Fruit fly (Drosophila melanogaster): ENCODE results near the gene cad.

The cad gene

DNA sequence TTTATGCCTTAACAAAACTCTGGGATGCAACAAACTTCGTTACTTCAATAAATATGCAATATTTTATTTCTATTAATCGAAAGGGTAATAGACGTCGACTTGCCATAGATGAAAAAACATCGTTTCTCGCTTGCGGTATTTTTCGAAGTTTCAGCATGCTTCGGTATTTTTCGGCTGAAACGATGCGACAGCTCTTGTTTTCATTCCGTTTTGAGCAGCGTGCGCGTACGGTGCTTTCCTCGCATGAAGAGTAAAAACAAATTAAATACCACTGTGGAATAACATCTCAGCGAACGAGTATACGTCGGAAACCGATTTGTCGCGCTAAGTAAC, 26.9 kb downstream of the cad start, which contains the start of gene CG9328 (continued):
- no peak for TF ChIP-seq CG15073 (GFP tag; optimal IDR thresholded peaks at IDR 0.05)
- TF ChIP-seq Usf (GFP tag; optimal IDR thresholded peaks at IDR 0.05): no peak
- no peak for TF ChIP-seq Lim3 (GFP tag; IDR thresholded peaks at IDR 0.05)
- peak; percentile 24 for TF ChIP-seq dmrt11E (tag; optimal IDR thresholded peaks at IDR 0.05)
- TF ChIP-seq CG5180 (GFP tag; optimal IDR thresholded peaks at IDR 0.05): no peak
- peak; percentile 46 for TF ChIP-seq CrebB (tag; optimal IDR thresholded peaks at IDR 0.05)
- peak; percentile 35 for TF ChIP-seq CG9797 (GFP tag; optimal IDR thresholded peaks at IDR 0.05)
- TF ChIP-seq stwl (tag; optimal IDR thresholded peaks at IDR 0.05): peak; percentile 56
- TF ChIP-seq ara (GFP tag; IDR thresholded peaks at IDR 0.05): peak; percentile 25; the same call in 1 of the 2 replicates
- TF ChIP-seq fd3F (GFP tag; optimal IDR thresholded peaks at IDR 0.05): no peak
- no peak for TF ChIP-seq Ssrp (tag; optimal IDR thresholded peaks at IDR 0.05)
- TF ChIP-seq Camta (GFP tag; optimal IDR thresholded peaks at IDR 0.05): peak; percentile 39
- TF ChIP-seq CG11247 (GFP tag; IDR thresholded peaks at IDR 0.05): no peak
- TF ChIP-seq sqz (GFP tag; optimal IDR thresholded peaks at IDR 0.05): no peak
- no peak for TF ChIP-seq CG7271 (tag; optimal IDR thresholded peaks at IDR 0.05)
- peak; percentile 53 for TF ChIP-seq ftz-f1 (GFP tag; optimal IDR thresholded peaks at IDR 0.05)
- TF ChIP-seq CG8281 (tag; optimal IDR thresholded peaks at IDR 0.05): no peak
- TF ChIP-seq CG5245 (GFP tag; optimal IDR thresholded peaks at IDR 0.05): peak; percentile 21
- no peak for TF ChIP-seq CG10959 (GFP tag; IDR thresholded peaks at IDR 0.05)
- TF ChIP-seq CG4730 (GFP tag; IDR thresholded peaks at IDR 0.05): no peak
- TF ChIP-seq onecut (GFP tag; IDR thresholded peaks at IDR 0.05): peak; percentile 51; the same call in 1 of the 2 replicates
- TF ChIP-seq tll (GFP tag; optimal IDR thresholded peaks at IDR 0.05): no peak
- TF ChIP-seq slou (GFP tag; optimal IDR thresholded peaks at IDR 0.05): no peak
- no peak for TF ChIP-seq CG32767 (GFP tag; IDR thresholded peaks at IDR 0.05)
- TF ChIP-seq CG4854 (GFP tag; optimal IDR thresholded peaks at IDR 0.05): peak; percentile 35
- TF ChIP-seq ac (GFP tag; optimal IDR thresholded peaks at IDR 0.05): no peak
- peak; percentile 46 for TF ChIP-seq pzg (GFP tag; optimal IDR thresholded peaks at IDR 0.05)
- TF ChIP-seq pfk (GFP tag; optimal IDR thresholded peaks at IDR 0.05): peak; percentile 30
- no peak for TF ChIP-seq CG30431 (GFP tag; optimal IDR thresholded peaks at IDR 0.05)
- no peak for TF ChIP-seq tx (GFP tag; optimal IDR thresholded peaks at IDR 0.05)
- no peak for TF ChIP-seq Gug (GFP tag; IDR thresholded peaks at IDR 0.05)
- TF ChIP-seq Bdp1 (GFP tag; optimal IDR thresholded peaks at IDR 0.05): no peak
- peak; percentile 27 for TF ChIP-seq scrt (GFP tag; optimal IDR thresholded peaks at IDR 0.05)
- no peak for TF ChIP-seq CG10147 (GFP tag; optimal IDR thresholded peaks at IDR 0.05)
- no peak for TF ChIP-seq Asciz (GFP tag; optimal IDR thresholded peaks at IDR 0.05)
- no peak for TF ChIP-seq yki (optimal IDR thresholded peaks at IDR 0.05)
- TF ChIP-seq CG1832 (GFP tag; optimal IDR thresholded peaks at IDR 0.05): no peak
- TF ChIP-seq Pdp1 (GFP tag; optimal IDR thresholded peaks at IDR 0.05): peak; percentile 8 to 46
- peak; percentile 37; the same call in 1 of the 2 replicates for TF ChIP-seq cas (GFP tag; IDR thresholded peaks at IDR 0.05)
- TF ChIP-seq sim (GFP tag; IDR thresholded peaks at IDR 0.05): no peak
- TF ChIP-seq az2 (GFP tag; optimal IDR thresholded peaks at IDR 0.05): no peak
- TF ChIP-seq Doc2 (GFP tag; IDR thresholded peaks at IDR 0.05): no peak
- TF ChIP-seq Atf6 (GFP tag; IDR thresholded peaks at IDR 0.05): no peak
- TF ChIP-seq CG4617 (GFP tag; optimal IDR thresholded peaks at IDR 0.05; ENCODE audit: borderline replicate concordance): no peak
- TF ChIP-seq gem (tag; optimal IDR thresholded peaks at IDR 0.05): peak; percentile 66
- TF ChIP-seq MESR4 (GFP tag; optimal IDR thresholded peaks at IDR 0.05): peak; percentile 52
- no peak for TF ChIP-seq Rx (GFP tag; IDR thresholded peaks at IDR 0.05)
- peak; percentile 57 for TF ChIP-seq CG2120 (GFP tag; optimal IDR thresholded peaks at IDR 0.05)
- no peak for TF ChIP-seq CG10462 (GFP tag; optimal IDR thresholded peaks at IDR 0.05)
- no peak for TF ChIP-seq jigr1 (GFP tag; IDR thresholded peaks at IDR 0.05)
- no peak for TF ChIP-seq vnd (GFP tag; IDR thresholded peaks at IDR 0.05; ENCODE audit: partially characterized antibody)
- TF ChIP-seq tap (tag; optimal IDR thresholded peaks at IDR 0.05): peak; percentile 17

Data from whole organism, embryonic.